Worm (Caenorhabditis elegans) whole organism, L1 larva: Measurements from ENCODE around the gene F59E12.17.

ENCODE experiments used
- C34B4.2 ChIP-seq: sonication (generic microtip); optimal IDR thresholded peaks from 2 replicates; lab custom pipeline; 2017; ENCODE audit warnings: mild to moderate bottlenecking, missing genetic modification characterization, missing compliant biosample characterization
- Y116A8C.19 ChIP-seq: sonication (generic microtip); optimal IDR thresholded peaks from 2 replicates; lab custom pipeline; 2016; ENCODE audit warnings: missing compliant biosample characterization, missing genetic modification characterization, borderline replicate concordance
- aha-1 ChIP-seq: fragments of 150-350 bp; optimal IDR thresholded peaks from 2 replicates; lab custom pipeline; 2014; ENCODE audit warnings: missing biosample characterization, missing genetic modification characterization
- blmp-1 ChIP-seq: fragments of 150-350 bp; optimal IDR thresholded peaks from 2 replicates; lab custom pipeline; 2014; ENCODE audit warnings: missing biosample characterization, missing genetic modification characterization
- ceh-8 ChIP-seq: fragments of 200-800 bp; sonication (Bioruptor generic); optimal IDR thresholded peaks from 2 replicates; lab custom pipeline; 2018; ENCODE audit warnings: mild to moderate bottlenecking, missing genetic modification characterization, moderate library complexity, missing compliant biosample characterization
- ceh-82 ChIP-seq, 3 experiments: fragments of 150-350 bp in 1 of 3; sonication (generic microtip) in 2 of 3; optimal IDR thresholded peaks; 2 replicates each; lab custom pipeline; 2014 to 2017; ENCODE audit warnings: missing biosample characterization in 3 of 3, missing genetic modification characterization in 3 of 3
- ceh-88 ChIP-seq: fragments of 200-800 bp; sonication (Bioruptor generic); IDR thresholded peaks from 2 replicates; pipeline ENCODE4 v1.3.6; 2022; ENCODE audit warnings: missing genetic modification characterization, missing compliant biosample characterization
- dsc-1 ChIP-seq: sonication (generic microtip); optimal IDR thresholded peaks from 2 replicates; lab custom pipeline; 2016; ENCODE audit warnings: mild to moderate bottlenecking, missing genetic modification characterization, missing compliant biosample characterization
- efl-1 ChIP-seq, 4 experiments: fragments of 150-350 bp; optimal IDR thresholded peaks in 3 of 4; peaks in 1 of 4; 1 replicate in 1 of 4; 2 replicates in 3 of 4; lab custom pipeline; 2014; ENCODE audit warnings: missing biosample characterization in 2 of 4, missing genetic modification characterization in 2 of 4, missing genetic modification reagents in 2 of 4
- elt-3 ChIP-seq, 6 experiments: fragments of 150-350 bp in 1 of 6; sonication (generic microtip); optimal IDR thresholded peaks; 2 replicates each; lab custom pipeline; 2017 to 2018; ENCODE audit warnings: missing biosample characterization in 6 of 6, missing genetic modification characterization in 6 of 6, inconsistent platforms in 1 of 6
- ets-5 ChIP-seq: fragments of 200-800 bp; sonication (Bioruptor generic); IDR thresholded peaks from 2 replicates; pipeline ENCODE4 v1.3.6; 2022; ENCODE audit warnings: missing genetic modification characterization, missing compliant biosample characterization
- fkh-4 ChIP-seq: sonication (generic microtip); optimal IDR thresholded peaks from 2 replicates; lab custom pipeline; 2016; ENCODE audit warnings: missing compliant biosample characterization, missing genetic modification characterization, borderline replicate concordance
- fos-1 ChIP-seq: fragments of 150-350 bp; optimal IDR thresholded peaks from 2 replicates; lab custom pipeline; 2014; ENCODE audit warnings: missing biosample characterization, missing genetic modification characterization
- hlh-17 ChIP-seq: fragments of 200-800 bp; sonication (Bioruptor generic); optimal IDR thresholded peaks from 2 replicates; lab custom pipeline; 2018; ENCODE audit warnings: missing genetic modification characterization, mild to moderate bottlenecking, missing compliant biosample characterization, moderate library complexity, borderline replicate concordance
- hlh-4 ChIP-seq: sonication (generic microtip); optimal IDR thresholded peaks from 2 replicates; lab custom pipeline; 2016; ENCODE audit warnings: mild to moderate bottlenecking, missing genetic modification characterization, missing compliant biosample characterization
- hpl-2 ChIP-seq: fragments of 150-350 bp; optimal IDR thresholded peaks from 2 replicates; lab custom pipeline; 2014; ENCODE audit warnings: missing biosample characterization, missing genetic modification reagents, missing genetic modification characterization
- lin-13 ChIP-seq: fragments of 150-350 bp; optimal IDR thresholded peaks from 2 replicates; lab custom pipeline; 2014; ENCODE audit warnings: missing biosample characterization, missing genetic modification reagents, missing genetic modification characterization
- lin-14 ChIP-seq: fragments of 200-800 bp; sonication (Bioruptor generic); optimal IDR thresholded peaks from 2 replicates; lab custom pipeline; 2018; ENCODE audit warnings: mild to moderate bottlenecking, missing genetic modification characterization, moderate library complexity, missing compliant biosample characterization
- mab-9 ChIP-seq: fragments of 200-800 bp; sonication (Bioruptor generic); IDR thresholded peaks from 2 replicates; pipeline ENCODE4 v1.3.6; 2022; ENCODE audit warnings: missing genetic modification reagents, missing genetic modification characterization, missing compliant biosample characterization
- mef-2 ChIP-seq: fragments of 150-350 bp; optimal IDR thresholded peaks from 2 replicates; lab custom pipeline; 2014; ENCODE audit warnings: missing biosample characterization, missing genetic modification characterization
- nhr-12 ChIP-seq: sonication (generic microtip); optimal IDR thresholded peaks from 2 replicates; lab custom pipeline; 2017; ENCODE audit warnings: missing biosample characterization, missing genetic modification characterization
- nhr-237 ChIP-seq: fragments of 150-350 bp; optimal IDR thresholded peaks from 2 replicates; lab custom pipeline; 2014; ENCODE audit warnings: missing biosample characterization, missing genetic modification characterization
- nhr-76 ChIP-seq: sonication (generic microtip); optimal IDR thresholded peaks from 2 replicates; lab custom pipeline; 2017; ENCODE audit warnings: missing biosample characterization, missing genetic modification characterization
- pag-3 ChIP-seq: sonication (generic microtip); optimal IDR thresholded peaks from 2 replicates; lab custom pipeline; 2017; ENCODE audit warnings: missing genetic modification characterization, mild to moderate bottlenecking, missing compliant biosample characterization, antibody characterized with exemption, borderline replicate concordance; ENCODE audit not compliant: insufficient read depth
- pax-3 ChIP-seq: fragments of 200-800 bp; sonication (Bioruptor generic); optimal IDR thresholded peaks from 2 replicates; lab custom pipeline; 2018; ENCODE audit warnings: mild to moderate bottlenecking, missing genetic modification characterization, moderate library complexity, missing compliant biosample characterization
- pqm-1 ChIP-seq: sonication (generic microtip); optimal IDR thresholded peaks from 3 replicates; lab custom pipeline; 2017; ENCODE audit warnings: missing biosample characterization, missing genetic modification characterization
- snu-23 ChIP-seq: sonication (generic microtip); optimal IDR thresholded peaks from 2 replicates; lab custom pipeline; 2016; ENCODE audit warnings: missing genetic modification characterization, missing compliant biosample characterization
- sptf-1 ChIP-seq: fragments of 150-350 bp; optimal IDR thresholded peaks from 2 replicates; lab custom pipeline; 2014; ENCODE audit warnings: missing biosample characterization, missing genetic modification characterization
- sup-37 ChIP-seq: fragments of 200-800 bp; sonication (Bioruptor generic); optimal IDR thresholded peaks from 2 replicates; lab custom pipeline; 2018; ENCODE audit warnings: mild to moderate bottlenecking, missing genetic modification characterization, missing compliant biosample characterization
- unc-30 ChIP-seq: sonication (generic microtip); optimal IDR thresholded peaks from 2 replicates; lab custom pipeline; 2017; ENCODE audit warnings: missing biosample characterization, missing genetic modification characterization
- unc-62 ChIP-seq: fragments of 150-350 bp; optimal IDR thresholded peaks from 2 replicates; lab custom pipeline; 2014; ENCODE audit warnings: missing biosample characterization, missing genetic modification reagents, missing genetic modification characterization
- unc-86 ChIP-seq: sonication (generic microtip); optimal IDR thresholded peaks from 2 replicates; lab custom pipeline; 2016; ENCODE audit warnings: missing genetic modification characterization, missing compliant biosample characterization
- unc-98 ChIP-seq: fragments of 200-800 bp; sonication (Bioruptor generic); IDR thresholded peaks from 2 replicates; pipeline ENCODE4 v1.3.6; 2022; ENCODE audit warnings: missing genetic modification characterization, missing compliant biosample characterization
- vab-15 ChIP-seq: sonication (generic microtip); optimal IDR thresholded peaks from 2 replicates; lab custom pipeline; 2017; ENCODE audit warnings: missing genotype, mild to moderate bottlenecking, missing genetic modification characterization, missing compliant biosample characterization
- xbp-1 ChIP-seq: sonication (generic microtip); optimal IDR thresholded peaks from 2 replicates; lab custom pipeline; 2016; ENCODE audit warnings: missing genetic modification characterization, missing compliant biosample characterization
- zag-1 ChIP-seq: fragments of 150-350 bp; optimal IDR thresholded peaks from 2 replicates; lab custom pipeline; 2014; ENCODE audit warnings: missing biosample characterization, missing genetic modification characterization
- ztf-11 ChIP-seq, 2 experiments: sonication (generic microtip); optimal IDR thresholded peaks; 2 replicates each; lab custom pipeline; 2016 to 2017; ENCODE audit warnings: missing genetic modification characterization in 2 of 2, missing biosample characterization in 1 of 2, missing compliant biosample characterization in 1 of 2

F59E12.17 gene

ce11 chrII:5654215-5654614, 4.9 kb upstream of the F59E12.17 start, which contains the start of gene F59E12.1:
Gene F59E12.1 (plus strand): TSS chrII:5654515.
- TF ChIP-seq snu-23 (GFP tag; lab: Kevin White, UChicago) (no peak), hlh-4 (tag; lab: Kevin White, UChicago) (no peak), pqm-1 (no peak)

ce11 chrII:5652334-5652733, 3.1 kb upstream of the F59E12.17 start, which contains the start of gene bli-2:
Gene bli-2 (minus strand): TSS chrII:5652434.
- TF ChIP-seq ceh-82 (tag; optimal IDR thresholded peaks at IDR 0.05; lab: Kevin White, UChicago) = no peak
- no peak for TF ChIP-seq zag-1 (tag; lab: Kevin White, UChicago)
- no peak for TF ChIP-seq sptf-1 (tag; lab: Kevin White, UChicago)
- TF ChIP-seq unc-62 (GFP tag; lab: Kevin White, UChicago) = no peak
- no peak for TF ChIP-seq xbp-1

ce11 chrII:5651426-5651825, 2.2 kb upstream of the F59E12.17 start:
- TF ChIP-seq unc-30 (tag; lab: Kevin White, UChicago) (no peak), elt-3 (tag; optimal IDR thresholded peaks at IDR 0.05; lab: Kevin White, UChicago) (no peak), pag-3 (tag; lab: Kevin White, UChicago) (no peak), efl-1 (optimal IDR thresholded peaks at IDR 0.05; lab: Kevin White, UChicago) (no peak), efl-1 (GFP tag; optimal IDR thresholded peaks at IDR 0.05 in 1 of 2; lab: Kevin White, UChicago) (peak in 1 of 2 experiments; percentile 35), ets-5 (GFP tag; lab: Robert Waterston, UW) (no peak), C34B4.2 (no peak)

- TF ChIP-seq aha-1 (no peak), unc-98 (GFP tag; lab: Robert Waterston, UW) (no peak), lin-13 (GFP tag; lab: Kevin White, UChicago) (no peak), nhr-237 (no peak), efl-1 (optimal IDR thresholded peaks at IDR 0.05; lab: Kevin White, UChicago) (no peak), efl-1 (GFP tag; optimal IDR thresholded peaks at IDR 0.05 in 1 of 2; lab: Kevin White, UChicago) (no peak), blmp-1 (tag; lab: Kevin White, UChicago) (no peak), ztf-11 (tag; optimal IDR thresholded peaks at IDR 0.05; lab: Kevin White, UChicago) (no peak)
These were observed 998 bp downstream of the F59E12.17 start, which contains the start of gene ddl-1 for ce11 chrII:5648272-5648671. Gene ddl-1 (minus strand): TSS chrII:5648372.

- TF ChIP-seq lin-13 (GFP tag; lab: Kevin White, UChicago) = no peak
- no peak for TF ChIP-seq mef-2 (tag; lab: Kevin White, UChicago)
- no peak for TF ChIP-seq hpl-2 (GFP tag; lab: Kevin White, UChicago)
- TF ChIP-seq lin-14 (GFP tag; lab: Kevin White, UChicago) = no peak
- TF ChIP-seq nhr-76 (tag; lab: Kevin White, UChicago) = no peak
- TF ChIP-seq ceh-8 (GFP tag; lab: Kevin White, UChicago) = no peak
- no peak for TF ChIP-seq hlh-4 (tag; lab: Kevin White, UChicago)
- no peak for TF ChIP-seq vab-15
- TF ChIP-seq fos-1 (tag; lab: Kevin White, UChicago) = no peak
- TF ChIP-seq Y116A8C.19 = no peak
- TF ChIP-seq hlh-17 (GFP tag; lab: Kevin White, UChicago) = no peak
- no peak for TF ChIP-seq ztf-11 (tag; optimal IDR thresholded peaks at IDR 0.05; lab: Kevin White, UChicago)
- TF ChIP-seq nhr-12 = no peak
- TF ChIP-seq ceh-88 (GFP tag; lab: Robert Waterston, UW) = no peak
- no peak for TF ChIP-seq mab-9
- TF ChIP-seq dsc-1 (tag; lab: Kevin White, UChicago) = no peak
- no peak for TF ChIP-seq unc-86 (tag; lab: Kevin White, UChicago)
- TF ChIP-seq fkh-4 = no peak
- no peak for TF ChIP-seq pax-3
- no peak for TF ChIP-seq sup-37
These were observed 2.3 kb downstream of the F59E12.17 start, which contains the start of gene F59E12.9 for ce11 chrII:5646942-5647341. Gene F59E12.9 (minus strand): TSS chrII:5647042.
